Worm (Caenorhabditis elegans) whole organism, mixed stage, embryonic: ENCODE measurements around the gene nep-16.

Experiments
- blmp-1 ChIP-seq: fragments of 150-350 bp; optimal IDR thresholded peaks from 2 replicates; lab custom pipeline; 2014; ENCODE audit warnings: missing biosample characterization, missing genetic modification characterization
- sptf-1 ChIP-seq: sonication (generic microtip); optimal IDR thresholded peaks from 2 replicates; lab custom pipeline; 2017; ENCODE audit warnings: mild to moderate bottlenecking, missing genetic modification characterization, moderate library complexity, missing compliant biosample characterization

DNA sequence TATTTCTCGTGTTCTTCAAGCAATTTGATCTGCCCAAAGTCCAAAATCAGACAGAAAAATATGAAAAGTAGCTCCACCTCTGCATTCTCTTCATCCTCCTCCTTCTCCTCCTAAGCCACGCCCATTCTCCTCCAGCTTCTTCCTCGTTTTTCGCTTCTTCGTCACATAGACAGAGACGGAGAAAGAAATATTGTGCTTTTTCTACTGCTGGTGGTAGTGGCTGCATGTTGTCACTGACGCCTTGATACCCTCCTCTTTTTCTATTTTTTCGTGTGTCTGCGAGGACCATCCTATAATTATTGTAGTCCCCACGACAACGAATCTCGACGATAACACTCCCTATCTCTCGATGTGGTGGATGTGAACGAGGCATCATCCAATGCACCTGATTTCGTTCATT lies 16.9 kb upstream of the nep-16 start, which contains the start of gene C08G9.1:
- no peak for TF ChIP-seq sptf-1 (tag; lab: Kevin White, UChicago)
- no peak for TF ChIP-seq blmp-1 (tag; lab: Kevin White, UChicago)
